Fruit fly (Drosophila melanogaster): ENCODE measurements around the gene CG5555.
A peak's percentile ranks its signal among the peaks of the same experiment; 100 is the strongest.

CG5555 gene

dm6 chr3R:19180263-19180893 is at the start of gene CG5555, which contains the start of gene myd:
CG5555 (minus strand) TSS chr3R:19180538.
myd (plus strand) TSS chr3R:19180659.
- no peak for TF ChIP-seq CG8478 (optimal IDR thresholded peaks at IDR 0.05)
- TF ChIP-seq CTCF (optimal IDR thresholded peaks at IDR 0.05): peak in 1 of 2 experiments; percentile 12

- TF ChIP-seq CTCF (optimal IDR thresholded peaks at IDR 0.05) (no peak), CG8478 (optimal IDR thresholded peaks at IDR 0.05) (no peak)
Measured at dm6 chr3R:19229245-19229644, 48.9 kb upstream of the CG5555 start, which contains the start of the genes CG5250 and Polr2M. CG5250 (minus strand) TSS chr3R:19229276. Polr2M (plus strand) TSS chr3R:19229463.

DNA sequence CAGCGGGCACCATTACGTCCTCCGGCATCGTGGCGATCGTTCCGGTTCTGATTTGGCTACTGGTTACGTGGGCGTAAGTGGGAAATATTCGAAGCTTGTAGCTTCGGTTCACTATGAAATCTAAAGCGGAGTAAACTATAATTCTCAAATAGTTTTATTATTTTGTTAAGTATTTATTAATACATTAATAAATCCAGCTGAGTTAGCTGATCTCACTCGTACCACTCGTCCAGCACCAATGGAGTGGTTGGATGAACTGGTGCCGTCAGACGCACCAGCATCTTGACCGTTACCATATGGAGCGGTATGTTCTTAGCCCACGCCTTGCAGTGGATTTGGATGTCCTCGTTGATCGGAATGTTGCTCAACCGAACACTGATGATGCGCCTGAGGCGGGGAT is 47.7 kb upstream of the CG5555 start, which contains the start of gene CG11703:
Gene CG11703, minus strand, starts transcription at position 101 of the 400 bp plus-strand sequence.
- TF ChIP-seq CTCF (optimal IDR thresholded peaks at IDR 0.05) (no peak), CG8478 (optimal IDR thresholded peaks at IDR 0.05) (no peak)

- TF ChIP-seq CTCF (optimal IDR thresholded peaks at IDR 0.05): no peak
- no peak for TF ChIP-seq CG8478 (optimal IDR thresholded peaks at IDR 0.05)
Measured at dm6 chr3R:19226137-19226873, 46.0 kb upstream of the CG5555 start, which contains the start of gene vib. vib (minus strand) TSS chr3R:19226651.

dm6 chr3R:19225446-19225955 is 45.2 kb upstream of the CG5555 start:
- TF ChIP-seq CG8478 (optimal IDR thresholded peaks at IDR 0.05) (no peak), CTCF (optimal IDR thresholded peaks at IDR 0.05) (no peak)

dm6 chr3R:19223369-19223768 is 43.0 kb upstream of the CG5555 start:
- TF ChIP-seq CTCF (optimal IDR thresholded peaks at IDR 0.05): no peak
- no peak for TF ChIP-seq CG8478 (optimal IDR thresholded peaks at IDR 0.05)

DNA sequence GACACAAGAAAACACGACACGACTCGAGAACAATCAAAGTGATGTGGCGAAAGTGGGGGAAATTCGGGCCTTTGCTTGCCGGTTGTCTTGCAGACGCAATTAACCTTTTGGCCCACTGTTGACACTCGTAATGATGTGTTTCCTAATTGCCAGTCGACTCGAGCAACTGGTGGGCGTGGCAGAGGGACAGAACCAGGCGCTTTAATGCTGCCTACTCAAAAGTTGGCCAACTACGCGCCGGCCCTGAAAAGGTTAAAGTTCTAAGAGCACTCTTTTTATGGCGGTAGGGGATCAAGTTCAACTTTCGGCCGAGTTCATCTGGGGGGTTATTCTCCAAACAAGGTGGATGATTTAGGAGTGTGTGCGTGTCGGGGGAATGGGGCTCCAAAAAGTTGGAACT is 41.0 kb upstream of the CG5555 start:
- TF ChIP-seq CG8478 (optimal IDR thresholded peaks at IDR 0.05) (no peak), CTCF (optimal IDR thresholded peaks at IDR 0.05) (no peak)

DNA sequence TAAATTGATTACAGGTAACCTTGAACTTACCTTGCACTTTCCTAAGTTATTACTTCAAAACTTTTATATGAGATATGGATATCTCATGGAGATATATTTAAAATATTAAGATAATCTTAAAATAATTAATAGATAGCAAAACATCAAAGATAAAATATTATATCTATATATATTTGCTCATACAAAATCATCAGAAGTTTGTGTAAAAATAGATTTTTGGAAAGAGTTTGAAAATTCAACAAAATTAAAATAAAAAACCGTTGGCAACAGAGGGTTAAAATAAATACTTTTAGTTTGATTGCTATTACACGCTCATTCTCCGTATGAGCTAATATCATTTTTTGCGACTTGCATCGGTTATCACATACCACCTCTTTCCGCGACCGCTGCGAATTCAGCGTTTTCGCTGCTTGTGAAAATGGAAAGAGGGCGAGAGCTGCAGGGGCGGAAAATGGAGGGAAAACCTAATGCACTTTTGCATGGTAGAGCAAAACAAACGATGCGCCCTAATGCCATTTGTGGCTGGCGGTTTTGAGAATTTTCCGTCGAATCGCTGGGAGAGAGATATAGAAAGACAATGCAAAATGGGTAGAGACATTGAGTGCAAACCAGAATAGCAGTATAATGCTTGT is 32.3 kb upstream of the CG5555 start:
- TF ChIP-seq CG8478 (optimal IDR thresholded peaks at IDR 0.05) (no peak), CTCF (optimal IDR thresholded peaks at IDR 0.05) (no peak)

DNA sequence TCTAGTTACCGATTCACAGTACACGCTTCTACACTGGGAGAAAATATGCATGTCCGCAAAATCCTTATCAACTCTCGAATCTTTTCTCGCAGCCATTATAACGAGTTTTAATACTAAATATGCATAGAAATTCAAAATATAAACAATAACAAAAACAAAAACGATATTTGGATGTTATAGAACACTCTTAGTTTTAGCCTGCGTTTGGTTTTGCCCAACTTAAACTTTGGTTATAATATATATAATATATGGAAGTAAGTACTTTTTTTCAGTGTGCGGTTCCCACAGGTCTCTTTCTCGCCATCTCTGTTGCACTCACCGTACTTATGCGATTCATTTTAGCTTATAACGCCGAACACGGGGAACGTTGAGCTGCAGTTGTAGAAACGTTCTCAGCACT is 31.4 kb upstream of the CG5555 start, which contains the start of gene cry:
Gene cry, plus strand, starts transcription at position 377 of the 400 bp plus-strand sequence.
- no peak for TF ChIP-seq CTCF (optimal IDR thresholded peaks at IDR 0.05)
- TF ChIP-seq CG8478 (optimal IDR thresholded peaks at IDR 0.05): no peak

- no peak for TF ChIP-seq CG8478 (optimal IDR thresholded peaks at IDR 0.05)
- no peak for TF ChIP-seq CTCF (optimal IDR thresholded peaks at IDR 0.05)
Measured at dm6 chr3R:19190020-19190419, 9.7 kb upstream of the CG5555 start.

DNA sequence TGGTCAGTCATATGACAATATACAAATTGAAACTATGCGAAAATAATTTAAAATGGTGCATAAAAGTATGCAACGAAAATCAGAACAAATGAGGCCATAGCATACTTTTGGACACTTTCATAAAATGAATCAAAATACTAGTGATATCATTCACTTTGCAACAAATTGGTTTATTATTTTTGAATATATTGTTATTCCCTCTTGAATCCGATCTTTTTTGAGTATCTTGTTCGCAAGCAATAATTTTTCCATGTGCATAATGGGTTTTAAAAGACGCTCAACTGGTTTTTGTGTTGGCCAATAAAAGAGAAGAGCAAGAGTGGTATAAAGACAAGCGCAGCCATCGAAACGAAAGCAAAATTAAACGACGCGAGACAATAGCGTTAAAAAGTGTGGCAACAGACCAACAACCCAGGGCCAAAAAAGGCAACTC is 7.4 kb upstream of the CG5555 start:
- TF ChIP-seq CG8478 (optimal IDR thresholded peaks at IDR 0.05) (no peak), CTCF (optimal IDR thresholded peaks at IDR 0.05) (no peak)

DNA sequence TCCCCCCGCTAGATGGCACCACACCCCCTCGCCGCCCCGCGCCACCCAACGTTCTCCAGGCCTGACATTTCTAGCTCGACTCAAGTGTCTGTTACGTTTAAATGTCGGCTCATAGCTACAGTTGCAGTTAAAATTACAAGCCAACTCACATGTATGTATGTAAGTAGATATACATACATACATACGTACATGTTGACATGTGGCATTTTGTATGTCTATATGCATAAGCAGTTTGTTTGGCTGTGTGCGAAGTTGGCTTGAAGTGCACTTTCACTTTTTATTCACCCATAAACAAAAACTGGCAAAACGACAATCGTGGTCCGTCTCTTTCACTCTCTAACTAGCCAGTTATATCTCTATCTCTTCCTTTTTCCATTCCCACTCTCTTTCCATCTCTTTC is 2.5 kb upstream of the CG5555 start:
- TF ChIP-seq CTCF (optimal IDR thresholded peaks at IDR 0.05) (no peak), CG8478 (optimal IDR thresholded peaks at IDR 0.05) (no peak)

- TF ChIP-seq CTCF (optimal IDR thresholded peaks at IDR 0.05) (no peak), CG8478 (optimal IDR thresholded peaks at IDR 0.05) (no peak)
Measured at dm6 chr3R:19181214-19181613, 876 bp upstream of the CG5555 start.

DNA sequence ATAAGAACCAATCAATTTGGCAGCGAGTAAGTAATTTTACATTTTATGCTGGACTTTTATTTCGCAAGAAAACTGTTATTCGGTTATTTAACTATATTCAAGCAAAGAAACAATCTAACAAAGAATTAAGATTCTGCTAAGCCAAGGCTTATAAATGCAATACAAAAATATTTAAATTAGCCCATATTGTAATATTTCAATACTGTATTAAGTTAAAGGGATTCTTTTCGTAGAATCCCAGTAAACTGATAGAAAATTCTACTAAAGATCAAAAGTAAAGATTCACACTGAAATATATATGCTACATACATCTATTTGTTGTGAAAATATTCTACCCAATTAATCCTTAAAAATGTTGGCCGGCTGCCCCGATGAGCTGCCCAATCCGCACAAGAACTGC is 3.6 kb downstream of the CG5555 start, which contains the start of gene CG14282:
Gene CG14282, plus strand, starts transcription at position 301 of the 400 bp plus-strand sequence.
- TF ChIP-seq CG8478 (optimal IDR thresholded peaks at IDR 0.05): no peak
- TF ChIP-seq CTCF (optimal IDR thresholded peaks at IDR 0.05): no peak

- TF ChIP-seq CG8478 (optimal IDR thresholded peaks at IDR 0.05) (no peak), CTCF (optimal IDR thresholded peaks at IDR 0.05) (no peak)
Measured at dm6 chr3R:19174512-19174911, 5.8 kb downstream of the CG5555 start.

Data from S2 (cell line).